Fruit fly (Drosophila melanogaster): Measurements from ENCODE around the gene vri.

DNA sequence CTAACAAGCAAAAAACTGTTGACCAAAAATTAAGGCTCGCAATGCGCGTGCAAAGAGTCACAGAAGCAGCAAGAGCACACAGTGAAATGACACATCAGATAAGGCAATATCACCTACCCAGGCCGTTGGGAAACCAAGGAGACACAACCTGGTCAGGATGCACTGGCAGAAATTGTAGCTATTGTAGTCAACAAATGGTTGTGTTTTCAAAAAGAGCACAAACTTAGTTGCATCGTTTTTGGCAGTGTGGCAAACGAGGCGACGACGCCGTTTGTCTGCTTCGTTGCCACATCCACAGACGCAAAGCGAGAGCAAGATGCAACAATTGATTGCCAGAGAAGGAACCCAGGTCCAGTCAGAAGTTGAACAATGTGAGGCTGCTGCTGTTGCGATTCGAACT lies 39.0 kb upstream of the vri start:
- TF ChIP-seq CG34224 (GFP tag; IDR thresholded peaks at IDR 0.05; ENCODE audit: partially characterized antibody) (no peak), CG10959 (GFP tag; IDR thresholded peaks at IDR 0.05) (no peak), MESR4 (GFP tag; optimal IDR thresholded peaks at IDR 0.05) (no peak), pb (GFP tag; optimal IDR thresholded peaks at IDR 0.05) (no peak)

Measured in whole organism, embryonic.